Fruit fly (Drosophila melanogaster) whole organism, wandering third instar larva: ENCODE measurements around the gene mTTF.

Source experiments
- Abd-B ChIP-seq: fragments of >200 bp; optimal IDR thresholded peaks from 2 replicates; lab custom pipeline; 2017; ENCODE audit warnings: missing biosample characterization, missing genetic modification characterization
- OdsH ChIP-seq: fragments of 200-800 bp; sonication (Bioruptor generic); optimal IDR thresholded peaks from 2 replicates; lab custom pipeline; 2016; ENCODE audit warnings: missing biosample characterization, mild to moderate bottlenecking, missing genetic modification characterization
- br ChIP-seq: fragments of 200-800 bp; sonication (Bioruptor generic); optimal IDR thresholded peaks from 2 replicates; lab custom pipeline; 2016; ENCODE audit warnings: missing biosample characterization, missing genetic modification characterization
- foxo ChIP-seq, 2 experiments: fragments of 200-800 bp; sonication (Bioruptor generic); optimal IDR thresholded peaks; 2 replicates in 1 of 2; 3 replicates in 1 of 2; lab custom pipeline; 2016 to 2017; ENCODE audit warnings: missing biosample characterization in 2 of 2, missing genetic modification characterization in 2 of 2
- h ChIP-seq: fragments of 200-800 bp; sonication (Bioruptor generic); optimal IDR thresholded peaks from 3 replicates; lab custom pipeline; 2016; ENCODE audit warnings: missing biosample characterization, mild to moderate bottlenecking, missing genetic modification characterization
- pan ChIP-seq: fragments of >200 bp; optimal IDR thresholded peaks from 2 replicates; lab custom pipeline; 2017
- psq ChIP-seq: fragments of 200-800 bp; sonication (Bioruptor generic); optimal IDR thresholded peaks from 3 replicates; lab custom pipeline; 2017; ENCODE audit warnings: missing biosample characterization, mild to moderate bottlenecking, missing genetic modification characterization, moderate library complexity
- tai ChIP-seq: sonication (Bioruptor generic); optimal IDR thresholded peaks from 2 replicates; lab custom pipeline; 2016; ENCODE audit warnings: missing biosample characterization, missing genetic modification characterization
- usp ChIP-seq: fragments of >200 bp; optimal IDR thresholded peaks from 2 replicates; lab custom pipeline; 2017; ENCODE audit warnings: missing biosample characterization, missing genetic modification characterization
- woc ChIP-seq: sonication (Bioruptor generic); optimal IDR thresholded peaks from 2 replicates; lab custom pipeline; 2016; ENCODE audit warnings: missing biosample characterization, mild to moderate bottlenecking, missing genetic modification characterization

- TF ChIP-seq usp (GFP tag; lab: Kevin White, UChicago): no peak
- TF ChIP-seq psq (GFP tag; lab: Kevin White, UChicago): no peak
- TF ChIP-seq foxo (GFP tag; optimal IDR thresholded peaks at IDR 0.05; lab: Kevin White, UChicago): no peak
- no peak for TF ChIP-seq woc (GFP tag; lab: Kevin White, UChicago)
- TF ChIP-seq tai (GFP tag; lab: Kevin White, UChicago): no peak
- no peak for TF ChIP-seq pan (lab: Kevin White, UChicago)
- TF ChIP-seq h: no peak
- TF ChIP-seq Abd-B (GFP tag; lab: Kevin White, UChicago): no peak
- TF ChIP-seq br (GFP tag; lab: Kevin White, UChicago): no peak
- no peak for TF ChIP-seq OdsH (GFP tag; lab: Kevin White, UChicago)
Measured at dm6 chr2L:14348602-14349001, at the start of gene mTTF.
